Worm (Caenorhabditis elegans) whole organism, L4 larva: ENCODE measurements around the gene lgc-20.
A peak's percentile ranks its signal among the peaks of the same experiment; 100 is the strongest.

Experiments used
- ZK546.5 ChIP-seq, 2 experiments: sonication (generic microtip); optimal IDR thresholded peaks; 2 replicates each; lab custom pipeline; 2017; ENCODE audit warnings: missing biosample characterization in 2 of 2, missing genetic modification characterization in 2 of 2
- aha-1 ChIP-seq: fragments of 150-350 bp; peaks from one replicate; lab custom pipeline; 2014; ENCODE audit warnings: missing biosample characterization, missing genetic modification characterization
- daf-8 ChIP-seq: fragments of 200-800 bp; sonication (Bioruptor generic); IDR thresholded peaks from 2 replicates; pipeline ENCODE4 v1.3.6; 2022; ENCODE audit warnings: missing genetic modification characterization, missing compliant biosample characterization
- dpl-1 ChIP-seq: fragments of 150-350 bp; optimal IDR thresholded peaks from 2 replicates; lab custom pipeline; 2014; ENCODE audit warnings: missing biosample characterization, missing genetic modification reagents, missing genetic modification characterization
- fos-1 ChIP-seq: fragments of 150-350 bp; optimal IDR thresholded peaks from 2 replicates; lab custom pipeline; 2014; ENCODE audit warnings: missing biosample characterization, missing genetic modification characterization
- jun-1 ChIP-seq: fragments of 150-350 bp; optimal IDR thresholded peaks from 2 replicates; lab custom pipeline; 2014; ENCODE audit warnings: missing biosample characterization, missing genetic modification reagents, missing genetic modification characterization
- nhr-10 ChIP-seq: fragments of 150-350 bp; optimal IDR thresholded peaks from 2 replicates; lab custom pipeline; 2014; ENCODE audit warnings: missing biosample characterization, missing genetic modification characterization
- nhr-42 ChIP-seq: fragments of 200-800 bp; sonication (Bioruptor generic); IDR thresholded peaks from 2 replicates; pipeline ENCODE4 v1.3.6; 2022; ENCODE audit warnings: missing genetic modification characterization, missing compliant biosample characterization
- nhr-48 ChIP-seq: sonication (generic microtip); optimal IDR thresholded peaks from 2 replicates; lab custom pipeline; 2016; ENCODE audit warnings: mild to moderate bottlenecking, missing genetic modification characterization, missing compliant biosample characterization
- skn-1 ChIP-seq: fragments of 150-350 bp; optimal IDR thresholded peaks from 2 replicates; lab custom pipeline; 2014; ENCODE audit warnings: missing biosample characterization, missing genetic modification characterization
- tag-97 ChIP-seq: fragments of 200-800 bp; sonication (Bioruptor generic); IDR thresholded peaks from 2 replicates; pipeline ENCODE4 v1.3.6; 2022; ENCODE audit warnings: missing genetic modification characterization, missing compliant biosample characterization
- unc-39 ChIP-seq: sonication (generic microtip); optimal IDR thresholded peaks from 2 replicates; lab custom pipeline; 2017; ENCODE audit warnings: missing biosample characterization, missing genetic modification characterization
- ztf-11 ChIP-seq: fragments of 150-350 bp; optimal IDR thresholded peaks from 2 replicates; lab custom pipeline; 2014; ENCODE audit warnings: missing biosample characterization, missing genetic modification characterization

DNA sequence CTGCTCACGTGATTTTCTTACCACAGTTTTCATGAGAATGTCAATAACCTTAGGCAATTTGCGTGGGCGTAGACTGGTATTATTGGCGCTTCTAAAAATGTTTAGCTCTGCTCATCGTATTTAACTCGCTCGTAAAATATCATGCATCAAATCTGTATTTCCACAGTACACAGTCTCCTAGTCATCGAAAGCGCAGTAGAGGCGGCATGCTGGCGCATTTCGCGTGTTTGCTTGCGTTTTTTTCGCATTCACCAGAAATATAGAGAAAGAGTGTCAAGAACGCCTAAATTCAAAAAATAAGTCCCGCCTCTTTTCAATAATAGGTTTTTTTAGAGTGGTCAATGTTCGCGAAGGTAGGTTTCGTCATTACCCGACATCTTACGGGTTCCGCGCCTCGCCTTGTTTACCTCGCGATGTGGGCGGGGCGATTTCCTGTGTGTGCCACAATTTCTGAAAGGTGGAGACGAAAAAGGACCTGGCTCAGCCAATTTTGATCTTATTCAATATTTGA lies 33.2 kb upstream of the lgc-20 start:
- TF ChIP-seq dpl-1 (GFP tag; lab: Kevin White, UChicago) (peak; percentile 29), nhr-10 (tag; lab: Kevin White, UChicago) (no peak), nhr-48 (peak; percentile 70), unc-39 (tag; lab: Kevin White, UChicago) (no peak), skn-1 (tag; lab: Kevin White, UChicago) (no peak), tag-97 (GFP tag; lab: Robert Waterston, UW) (no peak), ZK546.5 (tag; optimal IDR thresholded peaks at IDR 0.05; lab: Kevin White, UChicago) (no peak), nhr-42 (GFP tag; lab: Robert Waterston, UW) (0 out of 2 replicates have a peak, but pooled peaks have one; percentile 69), aha-1 (tag; lab: Kevin White, UChicago) (peak; percentile 82), fos-1 (tag; lab: Kevin White, UChicago) (no peak), jun-1 (tag; lab: Kevin White, UChicago) (no peak), daf-8 (GFP tag; lab: Robert Waterston, UW) (no peak), ztf-11 (tag; lab: Kevin White, UChicago) (no peak)
